Worm (Caenorhabditis elegans): ENCODE data around the gene C47D12.2.
A peak's percentile ranks its signal among the peaks of the same experiment; 100 is the strongest.

The C47D12.2 gene

DNA sequence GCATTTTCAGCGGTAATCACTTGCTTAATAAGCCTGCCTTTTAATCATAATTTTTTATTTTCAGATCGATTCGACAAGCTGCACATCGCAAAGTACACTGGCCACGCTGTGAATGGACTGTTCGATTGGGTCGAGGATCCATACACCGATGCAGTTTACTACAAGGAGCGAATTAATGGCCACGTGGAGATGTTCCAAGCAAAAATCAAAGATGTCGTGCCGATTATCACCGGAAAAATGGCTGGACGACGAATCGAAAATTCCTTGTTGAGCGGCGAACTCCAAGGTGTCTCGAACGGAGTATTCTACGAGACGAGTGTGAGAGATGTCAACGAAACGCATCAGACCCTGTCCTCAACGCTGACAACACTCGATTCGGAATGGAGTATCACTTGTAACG, 51.3 kb downstream of the C47D12.2 start:
- TF ChIP-seq aha-1 (tag) (peak; percentile 91), ctbp-1 (GFP tag; IDR thresholded peaks at IDR 0.05) (no peak), madf-9 (GFP tag; conservative IDR thresholded peaks at IDR 0.05) (no peak), arid-1 (GFP tag; conservative IDR thresholded peaks at IDR 0.05) (no peak)

DNA sequence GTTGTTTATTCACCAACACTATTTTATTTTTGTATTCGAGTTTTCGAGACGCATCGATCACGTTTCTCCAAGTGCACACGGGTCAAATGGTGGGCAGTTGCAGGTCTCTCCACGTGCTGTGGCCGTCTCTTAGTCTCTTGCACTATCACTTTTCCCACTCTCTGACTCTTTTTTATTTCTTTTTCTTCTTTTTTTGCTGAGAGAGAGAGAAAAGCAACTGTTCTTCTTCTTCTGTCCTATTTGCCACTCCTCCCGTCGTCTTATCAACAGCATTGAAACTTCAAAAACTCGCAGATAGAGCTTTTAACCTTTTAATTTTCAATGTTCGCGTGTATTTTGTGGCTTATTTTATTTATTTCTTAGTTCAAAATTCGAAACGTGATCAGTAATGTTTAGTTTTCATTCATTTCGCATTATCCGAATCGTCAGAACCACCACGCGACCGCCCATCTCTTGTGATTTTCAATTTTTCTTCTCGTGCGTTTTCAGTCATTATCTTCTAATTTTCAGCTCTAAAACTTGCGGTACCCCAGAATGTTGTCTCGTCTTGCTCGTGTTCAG, 52.5 kb downstream of the C47D12.2 start, which contains the start of gene alh-8:
alh-8 (plus strand) TSS at position 511 of the 561 bp plus-strand sequence.
- no peak for TF ChIP-seq cey-2 (tag; optimal IDR thresholded peaks at IDR 0.05; ENCODE audit: borderline replicate concordance, insufficient read depth)
- no peak for TF ChIP-seq mxl-2 (GFP tag; conservative IDR thresholded peaks at IDR 0.05)
- peak; percentile 96 for TF ChIP-seq mxl-3 (GFP tag; optimal IDR thresholded peaks at IDR 0.05)
- no peak for TF ChIP-seq nhr-25 (tag; optimal IDR thresholded peaks at IDR 0.05; ENCODE audit: borderline replicate concordance, insufficient read depth)
- no peak for TF ChIP-seq jun-1 (tag; optimal IDR thresholded peaks at IDR 0.05)
- TF ChIP-seq spr-3 (GFP tag; optimal IDR thresholded peaks at IDR 0.05): peak; percentile 56
- no peak for TF ChIP-seq attf-4 (tag; optimal IDR thresholded peaks at IDR 0.05)
- no peak for TF ChIP-seq zag-1 (tag; optimal IDR thresholded peaks at IDR 0.05)
- TF ChIP-seq madf-5 (GFP tag; IDR thresholded peaks at IDR 0.05): no peak
- TF ChIP-seq F37D6.2 (tag; optimal IDR thresholded peaks at IDR 0.05): no peak
- no peak for TF ChIP-seq ZK546.5 (tag; optimal IDR thresholded peaks at IDR 0.05)
- TF ChIP-seq hlh-30 (tag; optimal IDR thresholded peaks at IDR 0.05; ENCODE audit: insufficient read depth): peak; percentile 97
- no peak for TF ChIP-seq tag-97 (GFP tag; IDR thresholded peaks at IDR 0.05)
- peak; percentile 52 for TF ChIP-seq nhr-48 (tag; optimal IDR thresholded peaks at IDR 0.05)
- no peak for TF ChIP-seq egl-27 (tag; optimal IDR thresholded peaks at IDR 0.05)
- TF ChIP-seq hif-1 (tag; optimal IDR thresholded peaks at IDR 0.05): peak in 1 of 2 experiments; percentile 73
- TF ChIP-seq ztf-11 (tag; optimal IDR thresholded peaks at IDR 0.05): no peak
- no peak for TF ChIP-seq zfp-2 (tag; optimal IDR thresholded peaks at IDR 0.05)
- no peak for TF ChIP-seq zip-2 (tag; optimal IDR thresholded peaks at IDR 0.05)
- TF ChIP-seq lin-29 (GFP tag; IDR thresholded peaks at IDR 0.05): no peak
- peak; percentile 64 for TF ChIP-seq ama-1 (optimal IDR thresholded peaks at IDR 0.05)
- TF ChIP-seq unc-62 (GFP tag; optimal IDR thresholded peaks at IDR 0.05 in 1 of 2): no peak
- TF ChIP-seq unc-62 (tag; optimal IDR thresholded peaks at IDR 0.05): no peak
- 0 out of 2 replicates have a peak, but pooled peaks have one; percentile 41 for TF ChIP-seq php-3 (GFP tag; IDR thresholded peaks at IDR 0.05)
- TF ChIP-seq D1046.2 (GFP tag; IDR thresholded peaks at IDR 0.05): no peak
- TF ChIP-seq ceh-28 (tag; optimal IDR thresholded peaks at IDR 0.05): no peak
- peak; percentile 72 for TF ChIP-seq mdt-29 (GFP tag; IDR thresholded peaks at IDR 0.05)
- TF ChIP-seq dmd-8 (GFP tag; IDR thresholded peaks at IDR 0.05): no peak
- TF ChIP-seq sdz-12 (GFP tag; optimal IDR thresholded peaks at IDR 0.05): no peak
- TF ChIP-seq skn-1 (tag; optimal IDR thresholded peaks at IDR 0.05): no peak
- no peak for TF ChIP-seq nhr-237 (tag; optimal IDR thresholded peaks at IDR 0.05)
- no peak for TF ChIP-seq vab-7 (GFP tag; IDR thresholded peaks at IDR 0.05)
- TF ChIP-seq Y105C5A.15 (GFP tag; IDR thresholded peaks at IDR 0.05): no peak
- no peak for TF ChIP-seq daf-19 (GFP tag; conservative IDR thresholded peaks at IDR 0.05)
- TF ChIP-seq nhr-10 (tag; optimal IDR thresholded peaks at IDR 0.05): no peak
- TF ChIP-seq nhr-11 (tag; optimal IDR thresholded peaks at IDR 0.05): peak; percentile 70
- TF ChIP-seq ceh-82 (tag; optimal IDR thresholded peaks at IDR 0.05): no peak
- TF ChIP-seq fos-1 (tag; optimal IDR thresholded peaks at IDR 0.05): no peak
- TF ChIP-seq F44E2.7 (GFP tag; IDR thresholded peaks at IDR 0.05): no peak
- TF ChIP-seq ceh-44 (GFP tag; IDR thresholded peaks at IDR 0.05): no peak
- no peak for TF ChIP-seq lir-3 (tag; optimal IDR thresholded peaks at IDR 0.05)
- peak; percentile 43 for TF ChIP-seq aha-1 (tag)
- TF ChIP-seq zip-11 (GFP tag; IDR thresholded peaks at IDR 0.05): no peak
- peak; percentile 57 for TF ChIP-seq pqm-1 (tag; optimal IDR thresholded peaks at IDR 0.05)
- no peak for TF ChIP-seq Y5F2A.4 (GFP tag; optimal IDR thresholded peaks at IDR 0.05)
- TF ChIP-seq ZK337.2 (GFP tag; IDR thresholded peaks at IDR 0.05): no peak
- no peak for TF ChIP-seq nhr-111 (GFP tag; optimal IDR thresholded peaks at IDR 0.05)
- no peak for TF ChIP-seq F10B5.3 (tag; optimal IDR thresholded peaks at IDR 0.05)
